Worm (Caenorhabditis elegans) whole organism, young adult: ENCODE data around the gene srg-69.
"Not testable (repeated sequence)": the region's sequence is repeated elsewhere in the genome, so short reads cannot be mapped to it uniquely, and the experiment has no call there.

ENCODE experiments used
- B0019.2 ChIP-seq: fragments of 200-800 bp; sonication (Bioruptor generic); conservative IDR thresholded peaks from 2 replicates; pipeline ENCODE4 v1.3.6; 2022; ENCODE audit warnings: missing genetic modification reagents, missing genetic modification characterization, missing compliant biosample characterization
- C06A6.2 ChIP-seq: fragments of 200-800 bp; sonication (Bioruptor generic); conservative IDR thresholded peaks from 2 replicates; pipeline ENCODE4 v1.3.6; 2022; ENCODE audit warnings: missing genetic modification characterization, missing compliant biosample characterization
- D2030.7 ChIP-seq: fragments of 200-800 bp; sonication (Bioruptor generic); IDR thresholded peaks from 2 replicates; pipeline ENCODE4 v1.3.6; 2022; ENCODE audit warnings: missing genetic modification reagents, missing genetic modification characterization, missing compliant biosample characterization
- K11D2.4 ChIP-seq: fragments of 200-800 bp; sonication (Bioruptor generic); IDR thresholded peaks from 2 replicates; pipeline ENCODE4 v1.3.6; 2022; ENCODE audit warnings: missing genetic modification reagents, missing genetic modification characterization, missing compliant biosample characterization
- Y53G8AR.9 ChIP-seq: fragments of 200-800 bp; sonication (Bioruptor generic); conservative IDR thresholded peaks from 2 replicates; pipeline ENCODE4 v1.3.6; 2022; ENCODE audit warnings: missing genetic modification reagents, missing genetic modification characterization, missing compliant biosample characterization
- Y56A3A.18 ChIP-seq: fragments of 200-800 bp; sonication (Bioruptor generic); IDR thresholded peaks from 2 replicates; pipeline ENCODE4 v1.3.6; 2022; ENCODE audit warnings: missing genetic modification reagents, missing genetic modification characterization, missing compliant biosample characterization
- Y67H2A.10 ChIP-seq: fragments of 200-800 bp; sonication (Bioruptor generic); conservative IDR thresholded peaks from 2 replicates; pipeline ENCODE4 v1.3.6; 2022; ENCODE audit warnings: missing genetic modification reagents, missing genetic modification characterization, missing compliant biosample characterization
- Y79H2A.3 ChIP-seq: fragments of 200-800 bp; sonication (Bioruptor generic); conservative IDR thresholded peaks from 2 replicates; pipeline ENCODE4 v1.3.6; 2022; ENCODE audit warnings: missing genetic modification reagents, missing genetic modification characterization, missing compliant biosample characterization
- Y95B8A.8 ChIP-seq: fragments of 200-800 bp; sonication (Bioruptor generic); IDR thresholded peaks from 2 replicates; pipeline ENCODE4 v1.3.6; 2022; ENCODE audit warnings: missing genetic modification reagents, missing genetic modification characterization, missing compliant biosample characterization
- ZK185.1 ChIP-seq: sonication (generic microtip); optimal IDR thresholded peaks from 2 replicates; lab custom pipeline; 2016; ENCODE audit warnings: mild to moderate bottlenecking, missing genetic modification characterization, missing compliant biosample characterization; ENCODE audit not compliant: poor library complexity, severe bottlenecking
- aptf-2 ChIP-seq: fragments of 200-800 bp; sonication (Bioruptor generic); conservative IDR thresholded peaks from 2 replicates; pipeline ENCODE4 v1.3.6; 2022; ENCODE audit warnings: missing genetic modification reagents, missing genetic modification characterization, missing compliant biosample characterization
- aptf-3 ChIP-seq: fragments of 200-800 bp; sonication (Bioruptor generic); IDR thresholded peaks from 2 replicates; pipeline ENCODE4 v1.3.6; 2022; ENCODE audit warnings: missing genetic modification characterization, missing compliant biosample characterization
- atf-7 ChIP-seq: sonication (generic microtip); optimal IDR thresholded peaks from 2 replicates; lab custom pipeline; 2017; ENCODE audit warnings: mild to moderate bottlenecking, missing genetic modification characterization, missing compliant biosample characterization
- attf-3 ChIP-seq: fragments of 200-800 bp; sonication (Bioruptor generic); conservative IDR thresholded peaks from 2 replicates; pipeline ENCODE4 v1.3.6; 2022; ENCODE audit warnings: missing genetic modification reagents, missing genetic modification characterization, missing compliant biosample characterization
- attf-5 ChIP-seq: fragments of 200-800 bp; sonication (Bioruptor generic); optimal IDR thresholded peaks from 2 replicates; lab custom pipeline; 2018; ENCODE audit warnings: mild to moderate bottlenecking, missing genetic modification characterization, missing compliant biosample characterization
- attf-6 ChIP-seq: fragments of 200-800 bp; sonication (Bioruptor generic); IDR thresholded peaks from 2 replicates; pipeline ENCODE4 v1.3.6; 2022; ENCODE audit warnings: missing genetic modification reagents, missing genetic modification characterization, missing compliant biosample characterization
- cebp-1 ChIP-seq, 2 experiments: fragments of 200-800 bp in 1 of 2; sonication (Bioruptor generic) in 1 of 2; sonication (generic microtip) in 1 of 2; IDR thresholded peaks in 1 of 2; optimal IDR thresholded peaks in 1 of 2; 2 replicates each; pipeline versions ENCODE4 v1.3.6 to Lab custom; 2017 to 2022; ENCODE audit warnings: missing compliant biosample characterization in 2 of 2, missing genetic modification characterization in 2 of 2, mild to moderate bottlenecking in 1 of 2, missing genetic modification reagents in 1 of 2, moderate library complexity in 1 of 2
- ceh-100 ChIP-seq: fragments of 200-800 bp; sonication (Bioruptor generic); IDR thresholded peaks from 2 replicates; pipeline ENCODE4 v1.3.6; 2022; ENCODE audit warnings: missing genetic modification reagents, missing genetic modification characterization, missing compliant biosample characterization
- ceh-79 ChIP-seq: sonication (generic microtip); optimal IDR thresholded peaks from 2 replicates; lab custom pipeline; 2017; ENCODE audit warnings: mild to moderate bottlenecking, missing genetic modification characterization, missing compliant biosample characterization
- dox-1 ChIP-seq: fragments of 200-800 bp; sonication (Bioruptor generic); IDR thresholded peaks from 2 replicates; pipeline ENCODE4 v1.3.6; 2022; ENCODE audit warnings: missing genetic modification reagents, missing genetic modification characterization, missing compliant biosample characterization
- dpl-1 ChIP-seq: fragments of 150-350 bp; optimal IDR thresholded peaks from 2 replicates; lab custom pipeline; 2014; ENCODE audit warnings: missing biosample characterization, missing genetic modification reagents, missing genetic modification characterization
- efl-1 ChIP-seq: fragments of 150-350 bp; optimal IDR thresholded peaks from 2 replicates; lab custom pipeline; 2014; ENCODE audit warnings: missing biosample characterization, missing genetic modification reagents, missing genetic modification characterization
- egl-18 ChIP-seq: fragments of 200-800 bp; sonication (Bioruptor generic); IDR thresholded peaks from 2 replicates; pipeline ENCODE4 v1.3.6; 2022; ENCODE audit warnings: missing genetic modification reagents, missing genetic modification characterization, missing compliant biosample characterization
- egl-44 ChIP-seq: fragments of 200-800 bp; sonication (Bioruptor generic); IDR thresholded peaks from 2 replicates; pipeline ENCODE4 v1.3.6; 2022; ENCODE audit warnings: missing genetic modification reagents, missing genetic modification characterization, missing compliant biosample characterization
- hlh-26 ChIP-seq: fragments of 200-800 bp; sonication (Bioruptor generic); conservative IDR thresholded peaks from 2 replicates; pipeline ENCODE4 v1.3.6; 2022; ENCODE audit warnings: missing genetic modification reagents, missing genetic modification characterization, missing compliant biosample characterization
- hmg-1.2 ChIP-seq: fragments of 200-800 bp; sonication (Bioruptor generic); IDR thresholded peaks from 2 replicates; pipeline ENCODE4 v1.3.6; 2022; ENCODE audit warnings: missing genetic modification reagents, missing genetic modification characterization, missing compliant biosample characterization
- hmg-20 ChIP-seq: fragments of 200-800 bp; sonication (Bioruptor generic); IDR thresholded peaks from 2 replicates; pipeline ENCODE4 v1.3.6; 2022; ENCODE audit warnings: missing genetic modification reagents, missing genetic modification characterization, missing compliant biosample characterization
- hrde-1 ChIP-seq: sonication (generic microtip); optimal IDR thresholded peaks from 2 replicates; lab custom pipeline; 2016; ENCODE audit warnings: missing genetic modification characterization, mild to moderate bottlenecking, missing compliant biosample characterization, moderate library complexity, missing genotype, missing genetic modification reagents, borderline replicate concordance
- hsf-1 ChIP-seq: fragments of 200-800 bp; sonication (Bioruptor generic); IDR thresholded peaks from 2 replicates; pipeline ENCODE4 v1.3.6; 2022; ENCODE audit warnings: missing genetic modification reagents, missing genetic modification characterization, missing compliant biosample characterization
- lag-1 ChIP-seq: fragments of 200-800 bp; sonication (Bioruptor generic); IDR thresholded peaks from 2 replicates; pipeline ENCODE4 v1.3.6; 2022; ENCODE audit warnings: missing genetic modification reagents, missing genetic modification characterization, missing compliant biosample characterization
- lin-26 ChIP-seq: fragments of 200-800 bp; sonication (Bioruptor generic); IDR thresholded peaks from 2 replicates; pipeline ENCODE4 v1.3.6; 2022; ENCODE audit warnings: missing genetic modification reagents, missing genetic modification characterization, missing compliant biosample characterization
- lin-40 ChIP-seq: sonication (generic microtip); optimal IDR thresholded peaks from 2 replicates; lab custom pipeline; 2016; ENCODE audit warnings: missing genetic modification characterization, mild to moderate bottlenecking, missing compliant biosample characterization, missing genotype, missing genetic modification reagents
- lin-54 ChIP-seq: fragments of 200-800 bp; sonication (Bioruptor generic); optimal IDR thresholded peaks from 2 replicates; lab custom pipeline; 2018; ENCODE audit warnings: mild to moderate bottlenecking, missing genetic modification characterization, missing compliant biosample characterization
- lsl-1 ChIP-seq: fragments of 200-800 bp; sonication (Bioruptor generic); optimal IDR thresholded peaks from 2 replicates; lab custom pipeline; 2018; ENCODE audit warnings: mild to moderate bottlenecking, missing genetic modification characterization, moderate library complexity, missing compliant biosample characterization
- lsy-27 ChIP-seq: sonication (generic microtip); optimal IDR thresholded peaks from 2 replicates; lab custom pipeline; 2017; ENCODE audit warnings: missing genetic modification characterization, mild to moderate bottlenecking, missing compliant biosample characterization, antibody characterized with exemption, missing genotype, borderline replicate concordance; ENCODE audit not compliant: insufficient read depth
- madf-6 ChIP-seq: fragments of 200-800 bp; sonication (Bioruptor generic); IDR thresholded peaks from 2 replicates; pipeline ENCODE4 v1.3.6; 2022; ENCODE audit warnings: missing genetic modification reagents, missing genetic modification characterization, missing compliant biosample characterization
- madf-8 ChIP-seq: fragments of 200-800 bp; sonication (Bioruptor generic); conservative IDR thresholded peaks from 2 replicates; pipeline ENCODE4 v1.3.6; 2022; ENCODE audit warnings: missing genetic modification reagents, missing genetic modification characterization, missing compliant biosample characterization
- mcd-1 ChIP-seq: fragments of 200-800 bp; sonication (Bioruptor generic); IDR thresholded peaks from 2 replicates; pipeline ENCODE4 v1.3.6; 2022; ENCODE audit warnings: missing genetic modification reagents, missing genetic modification characterization, missing compliant biosample characterization
- nhr-27 ChIP-seq: fragments of 200-800 bp; sonication (Bioruptor generic); optimal IDR thresholded peaks from 2 replicates; lab custom pipeline; 2018; ENCODE audit warnings: mild to moderate bottlenecking, missing genetic modification characterization, moderate library complexity, missing compliant biosample characterization
- nhr-80 ChIP-seq: sonication (generic microtip); optimal IDR thresholded peaks from 2 replicates; lab custom pipeline; 2016; ENCODE audit warnings: missing genetic modification characterization, missing compliant biosample characterization
- sea-2 ChIP-seq: fragments of 200-800 bp; sonication (Bioruptor generic); IDR thresholded peaks from 2 replicates; pipeline ENCODE4 v1.3.6; 2022; ENCODE audit warnings: missing genetic modification characterization, missing compliant biosample characterization
- snpc-4 ChIP-seq, 5 experiments: fragments of 150-350 bp in 1 of 5; sonication (generic microtip) in 4 of 5; optimal IDR thresholded peaks; 2 replicates each; lab custom pipeline; 2014 to 2018; ENCODE audit warnings: missing genetic modification characterization in 5 of 5, missing biosample characterization in 3 of 5, antibody characterized with exemption in 2 of 5, mild to moderate bottlenecking in 2 of 5, missing compliant biosample characterization in 2 of 5, missing genotype in 2 of 5, moderate library complexity in 2 of 5, missing genetic modification reagents in 1 of 5
- tbp1 ChIP-seq: fragments of 200-800 bp; sonication (Bioruptor generic); optimal IDR thresholded peaks from 2 replicates; lab custom pipeline; 2018; ENCODE audit warnings: mild to moderate bottlenecking, missing genetic modification characterization, missing compliant biosample characterization
- ztf-25 ChIP-seq: fragments of 200-800 bp; sonication (Bioruptor generic); IDR thresholded peaks from 2 replicates; pipeline ENCODE4 v1.3.6; 2022; ENCODE audit warnings: missing genetic modification reagents, missing genetic modification characterization, missing compliant biosample characterization

srg-69 gene

ce11 chrII:5344775-5345174 lies 10.7 kb upstream of the srg-69 start, which contains the start of gene F09E5.14:
F09E5.14 (minus strand) TSS chrII:5344875.
- TF ChIP-seq Y56A3A.18 (no peak), hrde-1 (no peak), lag-1 (GFP tag; lab: Robert Waterston, UW) (no peak), mcd-1 (GFP tag; lab: Robert Waterston, UW) (no peak), nhr-27 (tag; lab: Kevin White, UChicago) (no peak), Y79H2A.3 (GFP tag; lab: Robert Waterston, UW) (no peak), attf-6 (GFP tag; lab: Robert Waterston, UW) (no peak), hsf-1 (GFP tag; lab: Robert Waterston, UW) (no peak), attf-3 (no peak), atf-7 (tag; lab: Kevin White, UChicago) (no peak), ztf-25 (GFP tag; lab: Robert Waterston, UW) (no peak), hlh-26 (no peak), ceh-79 (tag; lab: Kevin White, UChicago) (no peak), ZK185.1 (no peak), C06A6.2 (no peak), madf-6 (no peak), lsy-27 (tag; lab: Kevin White, UChicago) (no peak)

- TF ChIP-seq nhr-80 (peak; percentile 1), hsf-1 (GFP tag; lab: Robert Waterston, UW) (peak; percentile 69; the same call in 1 of the 2 replicates), Y79H2A.3 (GFP tag; lab: Robert Waterston, UW) (peak; percentile 74; the same call in 1 of the 2 replicates), Y53G8AR.9 (GFP tag; lab: Robert Waterston, UW) (peak; percentile 77; the same call in 1 of the 2 replicates), sea-2 (GFP tag; lab: Robert Waterston, UW) (0 out of 2 replicates have a peak, but pooled peaks have one; percentile 50), dox-1 (GFP tag; lab: Robert Waterston, UW) (peak; percentile 98), lin-26 (GFP tag; lab: Robert Waterston, UW) (peak; percentile 78), ceh-100 (GFP tag; lab: Robert Waterston, UW) (peak; percentile 94), egl-44 (GFP tag; lab: Robert Waterston, UW) (peak; percentile 74), Y67H2A.10 (GFP tag; lab: Robert Waterston, UW) (peak; percentile 63; the same call in 1 of the 2 replicates), Y56A3A.18 (peak; percentile 91), snpc-4 (tag; optimal IDR thresholded peaks at IDR 0.05; lab: Kevin White, UChicago) (peak in 1 of 4 experiments; percentile 36), tbp1 (GFP tag; lab: Kevin White, UChicago) (peak; percentile 16), egl-18 (GFP tag; lab: Robert Waterston, UW) (0 out of 2 replicates have a peak, but pooled peaks have one; percentile 25), hmg-1.2 (peak; percentile 74), K11D2.4 (peak; percentile 89), D2030.7 (GFP tag; lab: Robert Waterston, UW) (peak; percentile 90), cebp-1 (GFP tag; IDR thresholded peaks at IDR 0.05; lab: Robert Waterston, UW) (peak; percentile 83), cebp-1 (tag; optimal IDR thresholded peaks at IDR 0.05; lab: Kevin White, UChicago) (peak; percentile 46), hmg-20 (GFP tag; lab: Robert Waterston, UW) (peak; percentile 66), lin-54 (peak; percentile 89), lin-40 (tag; lab: Kevin White, UChicago) (peak; percentile 37), attf-5 (GFP tag; lab: Kevin White, UChicago) (peak; percentile 72), Y95B8A.8 (GFP tag; lab: Robert Waterston, UW) (peak; percentile 91), dpl-1 (GFP tag; lab: Kevin White, UChicago) (peak; percentile 55), attf-6 (GFP tag; lab: Robert Waterston, UW) (peak; percentile 57; the same call in 1 of the 2 replicates), B0019.2 (GFP tag; lab: Robert Waterston, UW) (peak; percentile 78), aptf-2 (GFP tag; lab: Robert Waterston, UW) (peak; percentile 61; the same call in 1 of the 2 replicates), C06A6.2 (peak; percentile 100), aptf-3 (0 out of 2 replicates have a peak, but pooled peaks have one; percentile 14), mcd-1 (GFP tag; lab: Robert Waterston, UW) (peak; percentile 99), efl-1 (peak; percentile 53), lsl-1 (GFP tag; lab: Kevin White, UChicago) (peak; percentile 63), madf-8 (GFP tag; lab: Robert Waterston, UW) (peak; percentile 58)
- not testable (repeated sequence) for TF ChIP-seq snpc-4 (GFP tag; optimal IDR thresholded peaks at IDR 0.05; lab: Kevin White, UChicago)
Observed at ce11 chrII:5346350-5346749, 9.1 kb upstream of the srg-69 start.
